Worm (Caenorhabditis elegans): ENCODE data around the gene R01H10.4.
"Not testable (repeated sequence)": the region's sequence is repeated elsewhere in the genome, so short reads cannot be mapped to it uniquely, and the experiment has no call there.

- TF ChIP-seq elt-2 (tag; optimal IDR thresholded peaks at IDR 0.05); K09A11.1 (tag; optimal IDR thresholded peaks at IDR 0.05; ENCODE audit: insufficient read depth); mec-3 (tag; optimal IDR thresholded peaks at IDR 0.05; ENCODE audit: borderline replicate concordance); ets-4 (tag; optimal IDR thresholded peaks at IDR 0.05); pha-4 (tag; optimal IDR thresholded peaks at IDR 0.05); fkh-10 (GFP tag; optimal IDR thresholded peaks at IDR 0.05); ceh-45 (GFP tag; IDR thresholded peaks at IDR 0.05); lin-11 (tag; optimal IDR thresholded peaks at IDR 0.05); nhr-11 (tag; optimal IDR thresholded peaks at IDR 0.05); ama-1 (optimal IDR thresholded peaks at IDR 0.05); tbx-2 (tag; optimal IDR thresholded peaks at IDR 0.05); unc-55 (GFP tag; optimal IDR thresholded peaks at IDR 0.05); eyg-1 (tag; optimal IDR thresholded peaks at IDR 0.05): not testable (repeated sequence)
Measured at ce11 chrIII:10221860-10222259, 32.8 kb upstream of the R01H10.4 start, which contains the start of gene Y70G10A.4.
